Fruit fly (Drosophila melanogaster): Measurements from ENCODE around the gene RluA-2.

RluA-2 gene

dm6 chr2L:10516470-10517048, 39.7 kb downstream of the RluA-2 start (continued):
- TF ChIP-seq CG12942 (GFP tag; optimal IDR thresholded peaks at IDR 0.05) (peak; percentile 3), yki (optimal IDR thresholded peaks at IDR 0.05) (no peak), ind (GFP tag; optimal IDR thresholded peaks at IDR 0.05) (peak; percentile 20), Atf6 (GFP tag; IDR thresholded peaks at IDR 0.05) (peak; percentile 71; the same call in 1 of the 2 replicates), jigr1 (GFP tag; IDR thresholded peaks at IDR 0.05) (no peak), org-1 (GFP tag; optimal IDR thresholded peaks at IDR 0.05) (peak; percentile 36), BEAF-32 (GFP tag; optimal IDR thresholded peaks at IDR 0.05) (peak; percentile 55), CG34376 (GFP tag; optimal IDR thresholded peaks at IDR 0.05) (peak; percentile 21), Meics (GFP tag; optimal IDR thresholded peaks at IDR 0.05) (peak; percentile 38), CG13296 (GFP tag; optimal IDR thresholded peaks at IDR 0.05) (peak; percentile 33), dimm (GFP tag; IDR thresholded peaks at IDR 0.05) (no peak), MESR4 (GFP tag; optimal IDR thresholded peaks at IDR 0.05) (peak; percentile 22), pzg (GFP tag; optimal IDR thresholded peaks at IDR 0.05) (peak; percentile 44), H2.0 (GFP tag; IDR thresholded peaks at IDR 0.05) (no peak), NfI (GFP tag; optimal IDR thresholded peaks at IDR 0.05) (peak; percentile 18), sob (GFP tag; IDR thresholded peaks at IDR 0.05) (peak; percentile 38; the same call in 1 of the 2 replicates), Awh (GFP tag; IDR thresholded peaks at IDR 0.05) (0 out of 2 replicates have a peak, but pooled peaks have one; percentile 55), CG14441 (GFP tag; IDR thresholded peaks at IDR 0.05) (peak; percentile 34), CG10267 (tag; optimal IDR thresholded peaks at IDR 0.05) (peak; percentile 10), croc (GFP tag; conservative IDR thresholded peaks at IDR 0.05) (no peak), Ravus (GFP tag; IDR thresholded peaks at IDR 0.05) (no peak), emc (GFP tag; optimal IDR thresholded peaks at IDR 0.05) (no peak), sug (tag; optimal IDR thresholded peaks at IDR 0.05) (peak; percentile 68), CG6813 (GFP tag; optimal IDR thresholded peaks at IDR 0.05) (peak; percentile 6), br (optimal IDR thresholded peaks at IDR 0.05) (no peak), CG16863 (GFP tag; optimal IDR thresholded peaks at IDR 0.05) (no peak), al (GFP tag; IDR thresholded peaks at IDR 0.05) (no peak; the same call in 1 of the 2 replicates), CG10147 (GFP tag; optimal IDR thresholded peaks at IDR 0.05) (no peak), CG2199 (GFP tag; IDR thresholded peaks at IDR 0.05) (no peak), D19B (GFP tag; optimal IDR thresholded peaks at IDR 0.05) (no peak), CG12299 (tag; optimal IDR thresholded peaks at IDR 0.05) (no peak), CG8281 (tag; optimal IDR thresholded peaks at IDR 0.05) (no peak), maf-S (GFP tag; optimal IDR thresholded peaks at IDR 0.05) (no peak), sr (GFP tag; IDR thresholded peaks at IDR 0.05) (no peak), gcm2 (GFP tag; optimal IDR thresholded peaks at IDR 0.05) (peak; percentile 16), cas (GFP tag; IDR thresholded peaks at IDR 0.05) (no peak), CG12236 (GFP tag; optimal IDR thresholded peaks at IDR 0.05) (no peak), HLHmδ (GFP tag; optimal IDR thresholded peaks at IDR 0.05) (no peak), wdn (GFP tag; IDR thresholded peaks at IDR 0.05) (0 out of 2 replicates have a peak, but pooled peaks have one; percentile 28), CG1832 (GFP tag; optimal IDR thresholded peaks at IDR 0.05) (no peak), kah (GFP tag; optimal IDR thresholded peaks at IDR 0.05) (no peak), CG6683 (GFP tag; optimal IDR thresholded peaks at IDR 0.05) (no peak), hb (GFP tag; IDR thresholded peaks at IDR 0.05; ENCODE audit: partially characterized antibody) (no peak), Ada2b (GFP tag; IDR thresholded peaks at IDR 0.05) (peak; percentile 36; the same call in 1 of the 2 replicates), CG4282 (GFP tag; optimal IDR thresholded peaks at IDR 0.05) (no peak), CG31365 (tag; optimal IDR thresholded peaks at IDR 0.05) (peak; percentile 17), row (GFP tag; IDR thresholded peaks at IDR 0.05) (peak; percentile 56; the same call in 2 of the 3 replicates), CG9876 (GFP tag; optimal IDR thresholded peaks at IDR 0.05) (peak; percentile 27), Asciz (GFP tag; optimal IDR thresholded peaks at IDR 0.05) (no peak), Hmr (GFP tag; optimal IDR thresholded peaks at IDR 0.05) (peak; percentile 58), pita (GFP tag; optimal IDR thresholded peaks at IDR 0.05) (no peak)
